Worm (Caenorhabditis elegans) whole organism, mixed stage, embryonic: ENCODE results near the gene AC8.10.

Experiments used
- ceh-39 ChIP-seq: fragments of 150-350 bp; optimal IDR thresholded peaks from 2 replicates; lab custom pipeline; 2014; ENCODE audit warnings: missing biosample characterization, missing genetic modification characterization
- ceh-43 ChIP-seq: fragments of 200-800 bp; sonication (Bioruptor generic); optimal IDR thresholded peaks from 2 replicates; lab custom pipeline; 2018; ENCODE audit warnings: mild to moderate bottlenecking, missing genetic modification characterization, moderate library complexity, missing compliant biosample characterization
- elt-3 ChIP-seq: fragments of 150-350 bp; optimal IDR thresholded peaks from 2 replicates; lab custom pipeline; 2014; ENCODE audit warnings: missing biosample characterization, missing genetic modification characterization
- lsy-2 ChIP-seq: fragments of 150-350 bp; optimal IDR thresholded peaks from 2 replicates; lab custom pipeline; 2014; ENCODE audit warnings: missing biosample characterization, missing genetic modification characterization
- mep-1 ChIP-seq: fragments of 150-350 bp; optimal IDR thresholded peaks from 2 replicates; lab custom pipeline; 2017; ENCODE audit warnings: missing biosample characterization, missing genetic modification reagents, missing genetic modification characterization, inconsistent platforms
- mls-2 ChIP-seq: sonication (generic microtip); optimal IDR thresholded peaks from 2 replicates; lab custom pipeline; 2016; ENCODE audit warnings: mild to moderate bottlenecking, missing genetic modification characterization, moderate library complexity, missing compliant biosample characterization
- nhr-12 ChIP-seq: fragments of 150-350 bp; optimal IDR thresholded peaks from 2 replicates; lab custom pipeline; 2014; ENCODE audit warnings: missing biosample characterization, missing genetic modification characterization
- nhr-2 ChIP-seq: fragments of 150-350 bp; optimal IDR thresholded peaks from 2 replicates; lab custom pipeline; 2014; ENCODE audit warnings: missing biosample characterization, missing genetic modification characterization
- nhr-237 ChIP-seq: fragments of 150-350 bp; optimal IDR thresholded peaks from 2 replicates; lab custom pipeline; 2014; ENCODE audit warnings: missing biosample characterization, missing genetic modification characterization
- pha-4 ChIP-seq: fragments of 150-350 bp; optimal IDR thresholded peaks from 2 replicates; lab custom pipeline; 2018; ENCODE audit warnings: missing biosample characterization, missing genetic modification reagents, missing genetic modification characterization
- unc-62 ChIP-seq: fragments of 150-350 bp; optimal IDR thresholded peaks from 2 replicates; lab custom pipeline; 2014; ENCODE audit warnings: missing biosample characterization, missing genetic modification reagents, missing genetic modification characterization
- ztf-11 ChIP-seq: fragments of 150-350 bp; optimal IDR thresholded peaks from 2 replicates; lab custom pipeline; 2014; ENCODE audit warnings: missing biosample characterization, missing genetic modification characterization

- no peak for TF ChIP-seq nhr-2
- no peak for TF ChIP-seq nhr-12 (tag; lab: Kevin White, UChicago)
- TF ChIP-seq mls-2 (tag; lab: Kevin White, UChicago): no peak
- no peak for TF ChIP-seq ceh-39 (tag; lab: Kevin White, UChicago)
- TF ChIP-seq unc-62 (GFP tag; lab: Kevin White, UChicago): no peak
- TF ChIP-seq lsy-2 (tag; lab: Kevin White, UChicago): no peak
- no peak for TF ChIP-seq nhr-237 (tag; lab: Kevin White, UChicago)
- no peak for TF ChIP-seq elt-3 (tag; lab: Kevin White, UChicago)
- no peak for TF ChIP-seq ceh-43 (GFP tag; lab: Kevin White, UChicago)
- no peak for TF ChIP-seq pha-4
- no peak for TF ChIP-seq ztf-11 (tag; lab: Kevin White, UChicago)
- TF ChIP-seq mep-1 (tag; lab: Kevin White, UChicago): no peak
Observed at ce11 chrX:192534-192933, 46.4 kb downstream of the AC8.10 start, which contains the start of gene T08D2.8.
